Worm (Caenorhabditis elegans): ENCODE data around the gene slc-9B.1.

slc-9B.1 gene

DNA sequence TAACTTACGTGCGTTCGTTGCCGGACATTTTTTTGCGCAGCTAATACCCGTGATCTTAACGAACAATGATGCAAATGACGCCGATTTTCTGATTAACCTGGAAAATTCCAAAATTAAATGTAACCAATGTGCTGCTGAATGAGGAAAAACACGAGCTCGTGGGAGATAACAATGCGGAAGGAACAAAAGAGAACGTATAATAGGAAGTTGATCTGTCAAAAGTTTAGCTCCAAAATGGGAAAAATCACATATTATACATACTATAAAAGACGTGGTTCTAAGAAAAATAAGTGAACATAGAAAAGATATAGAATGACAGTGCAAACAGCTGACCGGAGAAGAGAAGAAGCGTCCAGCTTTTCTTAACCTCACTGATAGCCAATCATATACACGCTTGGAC, 26.6 kb upstream of the slc-9B.1 start, which contains the start of gene C14H10.2:
C14H10.2 (minus strand) TSS at position 101 of the 400 bp plus-strand sequence.
- TF ChIP-seq ceh-36 (tag; optimal IDR thresholded peaks at IDR 0.05), result no peak
- TF ChIP-seq sea-1 (GFP tag; conservative IDR thresholded peaks at IDR 0.05), result no peak
- TF ChIP-seq hmbx-1 (tag; optimal IDR thresholded peaks at IDR 0.05), result no peak
- no peak for TF ChIP-seq hmg-4 (GFP tag; optimal IDR thresholded peaks at IDR 0.05)

DNA sequence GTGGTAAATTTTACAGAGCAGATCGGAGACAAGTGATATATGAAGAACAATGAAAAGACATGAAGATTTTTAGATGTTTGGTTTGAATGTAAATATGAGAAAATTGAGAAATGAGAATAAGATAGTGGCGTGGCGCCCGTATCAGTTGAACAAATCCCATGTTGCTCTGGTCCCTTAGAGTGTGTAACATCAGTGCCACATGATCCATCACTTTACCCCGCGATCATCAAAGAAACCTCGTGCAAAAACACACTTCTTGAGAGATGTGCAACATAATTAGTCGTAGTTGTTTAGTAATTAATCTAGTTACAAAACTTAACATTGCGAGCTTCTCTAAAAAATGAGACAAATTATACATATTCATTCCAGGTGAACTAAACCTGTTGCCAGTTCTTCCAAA, 25.3 kb upstream of the slc-9B.1 start:
- no peak for TF ChIP-seq hmbx-1 (tag; optimal IDR thresholded peaks at IDR 0.05)

DNA sequence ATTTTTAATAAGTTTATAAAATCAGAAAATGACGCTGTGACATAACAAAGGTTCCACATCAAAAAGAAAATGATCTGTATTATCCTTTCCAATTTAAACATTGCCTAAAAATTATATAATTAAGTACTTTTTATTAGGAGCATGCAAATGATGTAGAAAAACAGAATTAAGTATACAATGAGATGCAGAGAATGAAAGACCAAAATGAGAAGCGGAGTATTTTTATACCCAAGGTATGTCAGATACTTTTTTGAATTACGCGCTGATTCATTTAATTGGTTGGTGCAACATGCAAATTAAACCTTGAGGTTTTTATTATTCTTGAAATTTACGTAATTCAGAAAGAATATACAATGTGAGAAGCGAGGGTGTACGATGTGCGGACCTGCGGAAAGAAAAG, 19.4 kb upstream of the slc-9B.1 start, which contains the start of gene C32A9.1:
C32A9.1 (minus strand) TSS at position 101 of the 400 bp plus-strand sequence.
- no peak for TF ChIP-seq tbx-37 (GFP tag; conservative IDR thresholded peaks at IDR 0.05)
- TF ChIP-seq ama-1 (optimal IDR thresholded peaks at IDR 0.05), result no peak
- no peak for TF ChIP-seq flt-1 (GFP tag; IDR thresholded peaks at IDR 0.05)
- no peak for TF ChIP-seq scrt-1 (GFP tag; IDR thresholded peaks at IDR 0.05)
- no peak for TF ChIP-seq sea-1 (GFP tag; conservative IDR thresholded peaks at IDR 0.05)
- TF ChIP-seq tbx-11 (GFP tag; IDR thresholded peaks at IDR 0.05), result no peak
- TF ChIP-seq hmbx-1 (tag; optimal IDR thresholded peaks at IDR 0.05), result no peak
- TF ChIP-seq ets-7 (tag; optimal IDR thresholded peaks at IDR 0.05), result no peak

DNA sequence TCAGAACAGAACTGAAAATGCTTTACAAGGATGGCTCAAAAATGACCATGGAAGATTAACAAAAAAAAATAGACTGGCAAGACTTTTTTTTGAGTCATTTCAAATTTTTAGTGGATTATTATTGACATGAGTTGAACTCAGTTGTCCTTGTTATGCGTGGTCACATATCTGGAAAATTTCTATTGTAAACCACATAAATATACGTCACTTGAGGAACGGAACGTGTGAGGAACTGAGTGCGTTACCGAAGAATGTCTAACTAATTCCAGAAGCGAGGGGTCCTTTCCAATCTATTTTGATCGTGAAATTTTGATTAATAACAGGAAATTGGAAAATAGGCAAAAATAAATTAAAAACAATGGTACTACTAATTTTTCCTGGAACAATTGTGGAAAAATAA, 17.1 kb upstream of the slc-9B.1 start:
- no peak for TF ChIP-seq ets-7 (tag; optimal IDR thresholded peaks at IDR 0.05)
- TF ChIP-seq flt-1 (GFP tag; IDR thresholded peaks at IDR 0.05), result no peak
- TF ChIP-seq hmbx-1 (tag; optimal IDR thresholded peaks at IDR 0.05), result no peak
- no peak for TF ChIP-seq hmg-4 (GFP tag; optimal IDR thresholded peaks at IDR 0.05)

DNA sequence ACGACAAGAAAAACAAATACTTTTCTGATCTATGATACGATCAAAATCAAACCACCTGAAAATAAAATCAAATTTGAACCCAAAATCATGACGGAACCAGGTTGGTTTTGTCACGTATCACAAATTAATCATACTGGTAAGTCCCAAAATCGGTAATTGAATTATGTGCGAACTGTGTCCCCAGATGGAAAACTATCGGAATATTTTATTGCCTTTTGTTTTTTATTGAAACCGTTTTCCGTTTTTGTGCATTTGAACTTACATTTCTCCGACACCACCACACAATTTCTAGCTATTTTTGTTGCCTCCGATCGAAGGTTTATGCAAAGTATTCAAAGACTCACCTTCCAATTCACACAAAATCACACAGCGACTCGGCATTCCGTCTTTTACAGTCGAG, 6.0 kb upstream of the slc-9B.1 start, which contains the start of gene F41E7.2:
F41E7.2 (plus strand) TSS at position 301 of the 400 bp plus-strand sequence.
- TF ChIP-seq aly-1 (tag; optimal IDR thresholded peaks at IDR 0.05), result no peak
- TF ChIP-seq hnd-1 (tag; optimal IDR thresholded peaks at IDR 0.05), result no peak
- TF ChIP-seq hmbx-1 (tag; optimal IDR thresholded peaks at IDR 0.05), result no peak
- TF ChIP-seq sea-1 (GFP tag; conservative IDR thresholded peaks at IDR 0.05), result no peak
- no peak for TF ChIP-seq ceh-36 (tag; optimal IDR thresholded peaks at IDR 0.05)
- no peak for TF ChIP-seq pes-1 (GFP tag; IDR thresholded peaks at IDR 0.05)
- TF ChIP-seq ceh-13 (GFP tag; optimal IDR thresholded peaks at IDR 0.05), result no peak
- TF ChIP-seq tra-4 (tag; optimal IDR thresholded peaks at IDR 0.05), result no peak
- no peak for TF ChIP-seq ets-7 (tag; optimal IDR thresholded peaks at IDR 0.05)
- no peak for TF ChIP-seq ama-1 (optimal IDR thresholded peaks at IDR 0.05)
- TF ChIP-seq tbx-37 (GFP tag; conservative IDR thresholded peaks at IDR 0.05), result no peak
- TF ChIP-seq scrt-1 (GFP tag; IDR thresholded peaks at IDR 0.05), result no peak
- TF ChIP-seq F13C5.2 (tag; optimal IDR thresholded peaks at IDR 0.05), result no peak

DNA sequence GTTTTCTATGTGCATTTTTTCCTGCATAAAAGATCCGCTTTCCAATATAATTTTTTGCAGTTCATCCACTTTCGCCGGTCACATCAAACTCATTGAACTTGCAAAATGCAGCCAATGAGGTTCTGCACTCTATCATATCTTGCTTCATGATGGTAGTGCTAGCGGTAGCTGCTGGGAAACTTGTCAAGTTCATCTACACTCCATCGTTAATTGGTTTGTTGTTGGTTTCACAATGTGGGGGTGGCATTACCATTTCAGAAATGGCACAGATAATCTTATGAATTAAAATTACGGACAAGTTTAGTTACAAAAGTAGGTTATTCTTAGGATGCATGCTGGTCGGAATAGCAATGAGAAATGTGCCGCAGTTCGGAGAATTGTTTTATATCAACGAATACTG, 4.9 kb upstream of the slc-9B.1 start:
- no peak for TF ChIP-seq F13C5.2 (tag; optimal IDR thresholded peaks at IDR 0.05)

DNA sequence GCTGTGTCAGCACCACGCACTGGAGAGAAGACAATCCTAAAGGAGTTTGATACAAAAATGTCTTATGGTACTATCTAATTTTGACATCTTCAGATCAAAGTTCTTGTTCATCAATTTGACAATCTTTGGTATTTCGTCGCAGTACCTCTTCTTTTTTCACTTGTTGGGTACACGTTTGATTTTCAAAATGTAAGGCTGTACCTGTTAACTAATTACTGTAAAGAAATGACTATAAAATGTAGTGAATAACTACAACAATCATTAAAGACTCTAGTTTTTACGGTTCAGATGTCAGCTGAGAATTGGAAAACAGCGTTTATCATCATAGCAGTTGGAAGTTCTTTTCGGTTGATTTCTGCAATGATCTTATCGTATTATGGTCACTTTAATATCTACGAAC, 2.3 kb upstream of the slc-9B.1 start:
- no peak for TF ChIP-seq ets-7 (tag; optimal IDR thresholded peaks at IDR 0.05)
- TF ChIP-seq flt-1 (GFP tag; IDR thresholded peaks at IDR 0.05), result no peak
- no peak for TF ChIP-seq ama-1 (optimal IDR thresholded peaks at IDR 0.05)
- TF ChIP-seq aly-1 (tag; optimal IDR thresholded peaks at IDR 0.05), result no peak
- no peak for TF ChIP-seq tbx-37 (GFP tag; conservative IDR thresholded peaks at IDR 0.05)
- TF ChIP-seq ceh-13 (GFP tag; optimal IDR thresholded peaks at IDR 0.05), result no peak

DNA sequence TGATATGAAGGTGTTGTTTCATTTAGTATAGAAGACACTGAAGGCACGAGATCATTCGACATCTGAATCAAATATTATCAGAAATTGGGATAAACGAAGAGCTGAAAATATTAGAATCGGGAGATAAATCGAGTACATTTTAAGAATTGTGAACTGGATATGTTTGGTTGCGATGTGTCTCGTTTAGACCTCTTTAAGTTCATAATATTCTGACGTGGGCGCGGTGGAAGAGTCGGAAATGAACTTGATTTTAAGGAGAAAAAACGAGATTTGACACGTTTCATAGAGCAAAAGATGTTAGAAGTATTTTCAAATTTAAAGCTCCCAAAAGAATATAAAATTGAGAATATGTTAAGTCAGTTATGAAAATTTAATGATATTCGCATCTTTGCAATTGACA, 6.2 kb downstream of the slc-9B.1 start, which contains the start of gene npr-6:
npr-6 (minus strand) TSS at position 101 of the 400 bp plus-strand sequence.
- no peak for TF ChIP-seq tbx-11 (GFP tag; IDR thresholded peaks at IDR 0.05)
- TF ChIP-seq B0310.2 (tag; optimal IDR thresholded peaks at IDR 0.05), result no peak
- TF ChIP-seq pes-1 (GFP tag; IDR thresholded peaks at IDR 0.05), result no peak
- TF ChIP-seq hnd-1 (tag; optimal IDR thresholded peaks at IDR 0.05), result no peak

DNA sequence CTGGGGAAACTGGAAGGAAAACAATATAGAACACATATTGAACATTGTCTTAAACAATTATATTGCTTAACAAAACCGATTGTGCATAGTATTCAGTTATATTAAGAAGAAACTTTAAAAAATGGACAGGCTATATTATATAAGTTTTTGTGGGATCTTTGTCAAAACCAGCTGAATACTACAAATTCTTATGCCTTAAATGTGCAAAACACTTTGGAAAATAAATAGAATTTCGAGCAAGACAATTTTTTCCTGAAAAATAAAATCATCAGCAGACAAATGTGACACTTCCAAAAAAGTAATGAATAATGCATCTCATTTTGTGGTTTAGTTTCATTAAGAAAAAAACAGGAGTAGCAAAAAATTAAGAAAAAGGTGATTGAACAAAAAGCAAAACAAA, 18.0 kb downstream of the slc-9B.1 start:
- TF ChIP-seq tbx-37 (GFP tag; conservative IDR thresholded peaks at IDR 0.05) (no peak), ceh-36 (tag; optimal IDR thresholded peaks at IDR 0.05) (no peak), sea-1 (GFP tag; conservative IDR thresholded peaks at IDR 0.05) (no peak)

DNA sequence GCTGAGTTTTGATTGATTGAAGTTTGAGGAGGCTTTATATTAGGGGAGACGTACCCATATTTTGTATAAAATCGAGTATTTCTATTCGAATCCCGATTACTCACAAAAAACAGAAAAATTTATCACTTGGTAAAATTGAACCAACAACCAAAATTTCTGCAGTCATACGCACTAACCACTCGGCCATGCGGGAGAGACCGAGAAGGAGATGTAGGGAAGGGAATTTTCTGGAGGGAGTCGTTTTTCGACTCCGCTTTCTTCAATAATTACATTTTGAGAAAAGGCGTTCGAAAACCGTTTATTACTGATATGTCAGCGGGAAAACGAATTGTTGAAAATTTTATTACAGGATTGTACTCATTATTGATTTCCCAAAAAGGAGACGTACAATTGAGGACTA, 19.5 kb downstream of the slc-9B.1 start:
- TF ChIP-seq flt-1 (GFP tag; IDR thresholded peaks at IDR 0.05) (0 out of 2 replicates have a peak, but pooled peaks have one; percentile 5), pes-1 (GFP tag; IDR thresholded peaks at IDR 0.05) (peak; percentile 61; the same call in 1 of the 2 replicates)

All from whole organism, early embryonic.